Fruit fly (Drosophila melanogaster) whole organism, embryonic: Measurements from ENCODE around the gene Sf3b6.

Experiments
- Asciz ChIP-seq: fragments of 200-800 bp; sonication (Bioruptor generic); optimal IDR thresholded peaks from 2 replicates; lab custom pipeline; 2017; ENCODE audit warnings: missing biosample characterization, mild to moderate bottlenecking, missing genetic modification characterization, missing genetic modification reagents
- Atf6 ChIP-seq: fragments of 200-800 bp; sonication (Bioruptor generic); IDR thresholded peaks from 2 replicates; pipeline ENCODE4 v1.3.6; 2022; ENCODE audit warnings: missing biosample characterization, missing genetic modification characterization
- BtbVII ChIP-seq: fragments of 200-800 bp; sonication (Bioruptor generic); optimal IDR thresholded peaks from 3 replicates; lab custom pipeline; 2017; ENCODE audit warnings: missing biosample characterization, mild to moderate bottlenecking, missing genetic modification characterization
- C15 ChIP-seq: fragments of 200-800 bp; sonication (Bioruptor generic); IDR thresholded peaks from 3 replicates; pipeline ENCODE4 v1.3.6; 2022; ENCODE audit warnings: missing biosample characterization, missing genetic modification characterization
- CG10209 ChIP-seq: fragments of 200-800 bp; sonication (Bioruptor generic); optimal IDR thresholded peaks from 3 replicates; lab custom pipeline; 2017; ENCODE audit warnings: missing biosample characterization, mild to moderate bottlenecking, missing genetic modification characterization, missing genetic modification reagents
- CG1024 ChIP-seq: fragments of 200-800 bp; sonication (Bioruptor generic); IDR thresholded peaks from 2 replicates; pipeline ENCODE4 v1.3.6; 2022; ENCODE audit warnings: missing biosample characterization, missing genetic modification characterization
- CG12744 ChIP-seq: fragments of 200-800 bp; sonication (Bioruptor generic); optimal IDR thresholded peaks from 2 replicates; lab custom pipeline; 2016; ENCODE audit warnings: missing biosample characterization, missing genetic modification characterization
- CG14014 ChIP-seq: fragments of 200-800 bp; sonication (Bioruptor generic); IDR thresholded peaks from 2 replicates; pipeline ENCODE4 v1.3.6; 2022; ENCODE audit warnings: missing biosample characterization, missing genetic modification characterization
- CG14965 ChIP-seq: fragments of 200-800 bp; sonication (Bioruptor generic); optimal IDR thresholded peaks from 2 replicates; lab custom pipeline; 2016; ENCODE audit warnings: missing biosample characterization, missing genetic modification characterization, borderline replicate concordance
- CG17802 ChIP-seq: fragments of 200-800 bp; sonication (Bioruptor generic); optimal IDR thresholded peaks from 2 replicates; lab custom pipeline; 2018; ENCODE audit warnings: missing biosample characterization, mild to moderate bottlenecking, missing genetic modification characterization, moderate library complexity
- CG17912 ChIP-seq: fragments of 200-800 bp; sonication (Bioruptor generic); optimal IDR thresholded peaks from 2 replicates; lab custom pipeline; 2018; ENCODE audit warnings: missing biosample characterization, mild to moderate bottlenecking, missing genetic modification characterization
- CG2875 ChIP-seq: fragments of 200-800 bp; sonication (Bioruptor generic); optimal IDR thresholded peaks from 2 replicates; lab custom pipeline; 2017; ENCODE audit warnings: missing biosample characterization, mild to moderate bottlenecking, missing genetic modification characterization, missing genetic modification reagents
- CG31365 ChIP-seq: fragments of 200-800 bp; sonication (Bioruptor generic); optimal IDR thresholded peaks from 2 replicates; lab custom pipeline; 2018; ENCODE audit warnings: missing biosample characterization, mild to moderate bottlenecking, missing genetic modification characterization
- CG33213 ChIP-seq: fragments of 200-800 bp; sonication (Bioruptor generic); optimal IDR thresholded peaks from 3 replicates; lab custom pipeline; 2016; ENCODE audit warnings: missing biosample characterization, missing genetic modification characterization
- CG34224 ChIP-seq: fragments of 200-800 bp; sonication (Bioruptor generic); IDR thresholded peaks from 3 replicates; pipeline ENCODE4 v1.3.6; 2022; ENCODE audit warnings: missing biosample characterization, missing genetic modification characterization; ENCODE audit not compliant: partially characterized antibody
- CG4328 ChIP-seq: fragments of 200-800 bp; sonication (Bioruptor generic); optimal IDR thresholded peaks from 3 replicates; lab custom pipeline; 2017; ENCODE audit warnings: missing biosample characterization, missing genetic modification reagents, missing genetic modification characterization
- CG4404 ChIP-seq: fragments of 200-800 bp; sonication (Bioruptor generic); IDR thresholded peaks from 2 replicates; pipeline ENCODE4 v1.3.6; 2022; ENCODE audit warnings: missing biosample characterization, missing genetic modification characterization
- CG4854 ChIP-seq: fragments of 200-800 bp; sonication (Bioruptor generic); optimal IDR thresholded peaks from 2 replicates; lab custom pipeline; 2016; ENCODE audit warnings: missing biosample characterization, missing genetic modification characterization, inconsistent platforms
- CG6254 ChIP-seq: fragments of 200-800 bp; sonication (Bioruptor generic); optimal IDR thresholded peaks from 3 replicates; lab custom pipeline; 2017; ENCODE audit warnings: mild to moderate bottlenecking, missing biosample characterization, missing genetic modification reagents, missing genetic modification characterization
- CG6854 ChIP-seq: fragments of 200-800 bp; sonication (Bioruptor generic); optimal IDR thresholded peaks from 3 replicates; lab custom pipeline; 2017; ENCODE audit warnings: missing biosample characterization, mild to moderate bottlenecking, missing genetic modification characterization
- CG8924 ChIP-seq: fragments of 200-800 bp; optimal IDR thresholded peaks from 3 replicates; lab custom pipeline; 2019; ENCODE audit warnings: missing biosample characterization, mild to moderate bottlenecking, missing genetic modification characterization, moderate library complexity
- Dip3 ChIP-seq: fragments of 200-800 bp; sonication (Bioruptor generic); optimal IDR thresholded peaks from 3 replicates; lab custom pipeline; 2016; ENCODE audit warnings: missing biosample characterization, missing genetic modification characterization
- Dp ChIP-seq: fragments of 200-800 bp; sonication (Bioruptor generic); optimal IDR thresholded peaks from 2 replicates; lab custom pipeline; 2018; ENCODE audit warnings: missing biosample characterization, mild to moderate bottlenecking, missing genetic modification characterization, moderate library complexity
- Gug ChIP-seq: fragments of 200-800 bp; sonication (Bioruptor generic); IDR thresholded peaks from 4 replicates; pipeline ENCODE4 v1.3.6; 2022; ENCODE audit warnings: missing biosample characterization, missing genetic modification characterization
- Hey ChIP-seq: fragments of 200-800 bp; sonication (Bioruptor generic); optimal IDR thresholded peaks from 3 replicates; lab custom pipeline; 2018; ENCODE audit warnings: missing biosample characterization, mild to moderate bottlenecking, missing genetic modification characterization
- Hr39 ChIP-seq: fragments of >200 bp; optimal IDR thresholded peaks from 2 replicates; lab custom pipeline; 2017
- Hr78 ChIP-seq, 2 experiments: fragments of 200-800 bp in 1 of 2; fragments of >200 bp in 1 of 2; sonication (Bioruptor generic) in 1 of 2; optimal IDR thresholded peaks; 2 replicates each; lab custom pipeline; 2017 to 2019; ENCODE audit warnings: missing biosample characterization in 2 of 2, missing genetic modification characterization in 2 of 2, mild to moderate bottlenecking in 1 of 2, moderate library complexity in 1 of 2
- Lhr ChIP-seq: fragments of 200-800 bp; sonication (Bioruptor generic); optimal IDR thresholded peaks from 3 replicates; lab custom pipeline; 2017; ENCODE audit warnings: mild to moderate bottlenecking, missing biosample characterization, missing genetic modification reagents, missing genetic modification characterization
- Lim3 ChIP-seq: fragments of 200-800 bp; sonication (Bioruptor generic); IDR thresholded peaks from 2 replicates; pipeline ENCODE4 v1.3.6; 2022; ENCODE audit warnings: missing biosample characterization, missing genetic modification characterization
- Mes4 ChIP-seq: fragments of 200-800 bp; sonication (Bioruptor generic); optimal IDR thresholded peaks from 2 replicates; lab custom pipeline; 2016; ENCODE audit warnings: missing biosample characterization, missing genetic modification characterization
- NC2β ChIP-seq: fragments of 200-800 bp; sonication (Bioruptor generic); optimal IDR thresholded peaks from 2 replicates; lab custom pipeline; 2016; ENCODE audit warnings: missing biosample characterization, missing genetic modification characterization
- NK7.1 ChIP-seq: fragments of 200-800 bp; sonication (Bioruptor generic); optimal IDR thresholded peaks from 3 replicates; lab custom pipeline; 2016; ENCODE audit warnings: missing biosample characterization, missing genetic modification characterization
- aop ChIP-seq: fragments of 200-800 bp; sonication (Bioruptor generic); IDR thresholded peaks from 2 replicates; pipeline ENCODE4 v1.3.6; 2022; ENCODE audit warnings: missing biosample characterization, missing genetic modification characterization
- ci ChIP-seq: fragments of 200-800 bp; sonication (Bioruptor generic); IDR thresholded peaks from 3 replicates; pipeline ENCODE4 v1.3.6; 2022; ENCODE audit warnings: missing biosample characterization, missing genetic modification characterization
- corto ChIP-seq: fragments of 200-800 bp; sonication (Bioruptor generic); optimal IDR thresholded peaks from 2 replicates; lab custom pipeline; 2016; ENCODE audit warnings: missing biosample characterization, mild to moderate bottlenecking, missing genetic modification characterization, moderate library complexity
- crc ChIP-seq: fragments of 200-800 bp; sonication (Bioruptor generic); optimal IDR thresholded peaks from 2 replicates; lab custom pipeline; 2016; ENCODE audit warnings: missing biosample characterization, missing genetic modification characterization
- cwo ChIP-seq: fragments of 200-800 bp; sonication (Bioruptor generic); optimal IDR thresholded peaks from 3 replicates; lab custom pipeline; 2017; ENCODE audit warnings: missing biosample characterization, missing genetic modification characterization, mild to moderate bottlenecking, moderate library complexity, missing genetic modification reagents
- dysf ChIP-seq: fragments of 200-800 bp; sonication (Bioruptor generic); IDR thresholded peaks from 3 replicates; pipeline ENCODE4 v1.3.6; 2022; ENCODE audit warnings: missing biosample characterization, missing genetic modification characterization
- esg ChIP-seq: fragments of 200-800 bp; sonication (Bioruptor generic); conservative IDR thresholded peaks from 2 replicates; pipeline ENCODE4 v1.3.6; 2022; ENCODE audit warnings: missing biosample characterization, missing genetic modification characterization
- fd102C ChIP-seq: fragments of 200-800 bp; sonication (Bioruptor generic); optimal IDR thresholded peaks from 2 replicates; lab custom pipeline; 2018; ENCODE audit warnings: missing biosample characterization, mild to moderate bottlenecking, missing genetic modification characterization, moderate library complexity
- jing ChIP-seq: fragments of 200-800 bp; sonication (Bioruptor generic); optimal IDR thresholded peaks from 2 replicates; lab custom pipeline; 2018; ENCODE audit warnings: missing biosample characterization, mild to moderate bottlenecking, missing genetic modification characterization
- lilli ChIP-seq: fragments of 200-800 bp; sonication (Bioruptor generic); optimal IDR thresholded peaks from 3 replicates; lab custom pipeline; 2016; ENCODE audit warnings: missing biosample characterization, missing genetic modification characterization
- p53 ChIP-seq: fragments of 200-800 bp; sonication (Bioruptor generic); optimal IDR thresholded peaks from 2 replicates; lab custom pipeline; 2016; ENCODE audit warnings: missing biosample characterization, missing genetic modification characterization
- pzg ChIP-seq: fragments of 200-800 bp; sonication (Bioruptor generic); optimal IDR thresholded peaks from 3 replicates; lab custom pipeline; 2018; ENCODE audit warnings: missing biosample characterization, mild to moderate bottlenecking, missing genetic modification characterization, moderate library complexity
- unpg ChIP-seq: fragments of 200-800 bp; sonication (Bioruptor generic); optimal IDR thresholded peaks from 3 replicates; lab custom pipeline; 2018; ENCODE audit warnings: missing biosample characterization, mild to moderate bottlenecking, missing genetic modification characterization, moderate library complexity
- wek ChIP-seq: fragments of 200-800 bp; sonication (Bioruptor generic); optimal IDR thresholded peaks from 3 replicates; lab custom pipeline; 2018; ENCODE audit warnings: missing biosample characterization, mild to moderate bottlenecking, missing genetic modification characterization, moderate library complexity
- zen ChIP-seq: fragments of 200-800 bp; sonication (Bioruptor generic); optimal IDR thresholded peaks from 3 replicates; lab custom pipeline; 2018; ENCODE audit warnings: missing biosample characterization, mild to moderate bottlenecking, missing genetic modification characterization, moderate library complexity
- zf30C ChIP-seq: fragments of 200-800 bp; sonication (Bioruptor generic); optimal IDR thresholded peaks from 3 replicates; lab custom pipeline; 2018; ENCODE audit warnings: missing biosample characterization, mild to moderate bottlenecking, missing genetic modification characterization

Gene Sf3b6

dm6 chr3L:6192822-6193555, at the start of gene Sf3b6, which contains the start of gene Tnpo (continued):
- TF ChIP-seq Hr78 (GFP tag; optimal IDR thresholded peaks at IDR 0.05; lab: Kevin White, UChicago) (no peak), unpg (GFP tag; lab: Kevin White, UChicago) (no peak), CG6854 (GFP tag; lab: Kevin White, UChicago) (no peak), pzg (peak; percentile 74), zen (tag; lab: Kevin White, UChicago) (peak; percentile 83), CG33213 (GFP tag; lab: Kevin White, UChicago) (peak; percentile 39), ci (GFP tag; lab: Robert Waterston, UW) (peak; percentile 73; the same call in 2 of the 3 replicates), Hr39 (lab: Kevin White, UChicago) (no peak), fd102C (GFP tag; lab: Kevin White, UChicago) (no peak), cwo (GFP tag; lab: Kevin White, UChicago) (peak; percentile 68), Lim3 (no peak), CG2875 (GFP tag; lab: Kevin White, UChicago) (no peak), Gug (GFP tag; lab: Robert Waterston, UW) (no peak; the same call in 1 of the 4 replicates), aop (GFP tag; lab: Robert Waterston, UW) (no peak), Atf6 (peak; percentile 74), CG4328 (GFP tag; lab: Kevin White, UChicago) (peak; percentile 82), CG17802 (tag; lab: Kevin White, UChicago) (peak; percentile 47), dysf (GFP tag; lab: Robert Waterston, UW) (peak; percentile 89), p53 (GFP tag; lab: Kevin White, UChicago) (peak; percentile 35), Dp (GFP tag; lab: Kevin White, UChicago) (peak; percentile 21), Asciz (GFP tag; lab: Kevin White, UChicago) (no peak), esg (GFP tag; lab: Robert Waterston, UW) (peak; percentile 86), CG6254 (peak; percentile 48), C15 (GFP tag; lab: Robert Waterston, UW) (peak; percentile 13; the same call in 1 of the 3 replicates), Lhr (GFP tag; lab: Kevin White, UChicago) (peak; percentile 78), CG14965 (GFP tag; lab: Kevin White, UChicago) (no peak), CG34224 (peak; percentile 36), CG10209 (GFP tag; lab: Kevin White, UChicago) (peak; percentile 86), crc (GFP tag; lab: Kevin White, UChicago) (no peak), NC2β (GFP tag; lab: Kevin White, UChicago) (peak; percentile 58), lilli (peak; percentile 87), Mes4 (GFP tag; lab: Kevin White, UChicago) (peak; percentile 63), jing (GFP tag; lab: Kevin White, UChicago) (no peak), CG31365 (tag; lab: Kevin White, UChicago) (no peak), BtbVII (GFP tag; lab: Kevin White, UChicago) (no peak), corto (GFP tag; lab: Kevin White, UChicago) (no peak), NK7.1 (peak; percentile 48), CG1024 (peak; percentile 41; the same call in 1 of the 2 replicates), CG12744 (GFP tag; lab: Kevin White, UChicago) (peak; percentile 44), CG14014 (GFP tag; lab: Robert Waterston, UW) (peak; percentile 75), CG4404 (GFP tag; lab: Robert Waterston, UW) (peak; percentile 87), wek (no peak), zf30C (GFP tag; lab: Kevin White, UChicago) (no peak), CG17912 (no peak), CG8924 (tag; lab: Kevin White, UChicago) (peak; percentile 85), CG4854 (peak; percentile 56), Hey (no peak), Dip3 (GFP tag; lab: Kevin White, UChicago) (peak; percentile 77)
